Comparison of ENCODE assay signal across 5 worm cellular contexts in the genomic region with DNA sequence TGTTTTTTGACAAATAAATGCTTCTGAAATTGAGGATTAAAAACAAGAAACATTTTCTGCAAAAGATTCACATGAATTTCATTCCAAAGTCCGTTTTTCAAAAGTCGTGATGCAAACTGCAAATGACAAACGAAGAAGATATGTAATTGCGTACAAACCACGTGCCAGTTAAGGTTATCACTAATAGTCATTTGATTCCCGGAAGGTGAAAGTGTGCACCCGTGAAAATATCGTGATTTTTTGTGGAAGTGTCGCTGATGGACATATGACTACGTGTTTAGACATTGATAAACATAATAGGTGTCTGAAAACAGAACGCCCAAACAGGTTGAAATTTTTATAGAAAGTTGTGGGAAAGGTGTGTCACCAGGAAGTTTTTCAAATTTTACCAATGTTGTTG.
TF ChIP-seq lines count a peak whose summit lies in the region.

No protein-coding gene starts in this region.

TF ChIP-seq in whole organism, L1 larva, 84 proteins besides CTCF, POLR2A, EP300 and RAD21 (continues in another document):
- TF ChIP-seq egl-27 (tag; optimal IDR thresholded peaks at IDR 0.05; lab: Kevin White, UChicago) (no peak), xbp-1 (tag; optimal IDR thresholded peaks at IDR 0.05; lab: Kevin White, UChicago) (no peak), sup-37 (GFP tag; optimal IDR thresholded peaks at IDR 0.05; lab: Kevin White, UChicago) (no peak), alr-1 (tag; optimal IDR thresholded peaks at IDR 0.05; lab: Kevin White, UChicago; ENCODE audit: borderline replicate concordance) (no peak), ceh-88 (GFP tag; IDR thresholded peaks at IDR 0.05; lab: Robert Waterston, UW) (no peak), blmp-1 (tag; optimal IDR thresholded peaks at IDR 0.05; lab: Kevin White, UChicago) (peak; percentile 98), snpc-4 (tag; optimal IDR thresholded peaks at IDR 0.05; lab: Kevin White, UChicago) (no peak), nhr-85 (tag; lab: Kevin White, UChicago) (peak; percentile 94), nhr-76 (tag; optimal IDR thresholded peaks at IDR 0.05; lab: Kevin White, UChicago) (no peak), fos-1 (tag; optimal IDR thresholded peaks at IDR 0.05; lab: Kevin White, UChicago) (no peak), dsc-1 (tag; optimal IDR thresholded peaks at IDR 0.05; lab: Kevin White, UChicago) (no peak), mdl-1 (tag; optimal IDR thresholded peaks at IDR 0.05; lab: Kevin White, UChicago) (peak in 1 of 2 experiments; percentile 90), vab-15 (tag; optimal IDR thresholded peaks at IDR 0.05; lab: Kevin White, UChicago) (peak; percentile 29), lin-13 (GFP tag; optimal IDR thresholded peaks at IDR 0.05; lab: Kevin White, UChicago) (peak; percentile 3), lin-39 (tag; optimal IDR thresholded peaks at IDR 0.05; lab: Kevin White, UChicago) (no peak), isw-1 (GFP tag; IDR thresholded peaks at IDR 0.05; lab: Robert Waterston, UW) (no peak), unc-62 (GFP tag; optimal IDR thresholded peaks at IDR 0.05; lab: Kevin White, UChicago) (no peak), fkh-10 (GFP tag; optimal IDR thresholded peaks at IDR 0.05; lab: Kevin White, UChicago) (no peak)

TF ChIP-seq in whole organism, L2 larva, 48 proteins besides CTCF, POLR2A, EP300 and RAD21 (continues in another document):
- TF ChIP-seq dmd-4 (tag; optimal IDR thresholded peaks at IDR 0.05; lab: Kevin White, UChicago) (no peak), unc-62 (GFP tag; optimal IDR thresholded peaks at IDR 0.05; lab: Kevin White, UChicago) (no peak), nhr-11 (tag; optimal IDR thresholded peaks at IDR 0.05; lab: Kevin White, UChicago) (no peak), lin-11 (tag; optimal IDR thresholded peaks at IDR 0.05; lab: Kevin White, UChicago) (no peak), unc-39 (tag; optimal IDR thresholded peaks at IDR 0.05; lab: Kevin White, UChicago) (no peak), aly-2 (tag; optimal IDR thresholded peaks at IDR 0.05; lab: Kevin White, UChicago) (no peak), blmp-1 (tag; optimal IDR thresholded peaks at IDR 0.05; lab: Kevin White, UChicago; ENCODE audit: insufficient read depth) (peak; percentile 87), nhr-25 (tag; optimal IDR thresholded peaks at IDR 0.05; lab: Kevin White, UChicago) (no peak), zag-1 (tag; optimal IDR thresholded peaks at IDR 0.05; lab: Kevin White, UChicago) (no peak), nhr-23 (tag; optimal IDR thresholded peaks at IDR 0.05; lab: Kevin White, UChicago) (no peak), gmeb-1 (tag; optimal IDR thresholded peaks at IDR 0.05; lab: Kevin White, UChicago) (peak; percentile 64), nhr-237 (tag; optimal IDR thresholded peaks at IDR 0.05; lab: Kevin White, UChicago) (no peak), ceh-82 (tag; optimal IDR thresholded peaks at IDR 0.05; lab: Kevin White, UChicago) (no peak), egl-27 (tag; optimal IDR thresholded peaks at IDR 0.05; lab: Kevin White, UChicago) (no peak), lin-39 (tag; optimal IDR thresholded peaks at IDR 0.05; lab: Kevin White, UChicago) (no peak), ztf-4 (tag; optimal IDR thresholded peaks at IDR 0.05; lab: Kevin White, UChicago) (no peak), elt-3 (tag; optimal IDR thresholded peaks at IDR 0.05; lab: Kevin White, UChicago) (no peak), nhr-12 (tag; optimal IDR thresholded peaks at IDR 0.05; lab: Kevin White, UChicago) (no peak), ama-1 (optimal IDR thresholded peaks at IDR 0.05; lab: Kevin White, UChicago) (no peak)

TF ChIP-seq in whole organism, L3 larva, 47 proteins besides CTCF, POLR2A, EP300 and RAD21 (continues in another document):
- TF ChIP-seq ztf-4 (tag; optimal IDR thresholded peaks at IDR 0.05; lab: Kevin White, UChicago) = no peak
- peak; percentile 39 for TF ChIP-seq mml-1 (tag; optimal IDR thresholded peaks at IDR 0.05; lab: Kevin White, UChicago)
- peak; percentile 6 for TF ChIP-seq ceh-28 (tag; optimal IDR thresholded peaks at IDR 0.05; lab: Kevin White, UChicago)
- TF ChIP-seq sea-2 (GFP tag; optimal IDR thresholded peaks at IDR 0.05; lab: Kevin White, UChicago) = no peak
- TF ChIP-seq nhr-77 (tag; optimal IDR thresholded peaks at IDR 0.05; lab: Kevin White, UChicago) = no peak
- TF ChIP-seq pqm-1 (tag; optimal IDR thresholded peaks at IDR 0.05; lab: Kevin White, UChicago) = peak; percentile 78
- TF ChIP-seq ceh-82 (tag; optimal IDR thresholded peaks at IDR 0.05; lab: Kevin White, UChicago) = no peak
- peak; percentile 45 for TF ChIP-seq jun-1 (tag; optimal IDR thresholded peaks at IDR 0.05; lab: Kevin White, UChicago)
- peak; percentile 86 for TF ChIP-seq elt-2 (tag; optimal IDR thresholded peaks at IDR 0.05; lab: Kevin White, UChicago)
- no peak for TF ChIP-seq nhr-237 (tag; optimal IDR thresholded peaks at IDR 0.05; lab: Kevin White, UChicago)
- TF ChIP-seq nhr-76 (tag; optimal IDR thresholded peaks at IDR 0.05; lab: Kevin White, UChicago) = no peak
- TF ChIP-seq egl-27 (tag; optimal IDR thresholded peaks at IDR 0.05; lab: Kevin White, UChicago) = no peak
- peak; percentile 94 for TF ChIP-seq nhr-43 (tag; optimal IDR thresholded peaks at IDR 0.05; lab: Kevin White, UChicago; ENCODE audit: poor library complexity, severe bottlenecking)
- no peak for TF ChIP-seq skn-1 (tag; optimal IDR thresholded peaks at IDR 0.05; lab: Kevin White, UChicago)
- TF ChIP-seq snpc-4 (tag; optimal IDR thresholded peaks at IDR 0.05; lab: Kevin White, UChicago) = no peak
- no peak for TF ChIP-seq nfya-1 (tag; optimal IDR thresholded peaks at IDR 0.05; lab: Kevin White, UChicago; ENCODE audit: insufficient read depth)
- peak; percentile 25 for TF ChIP-seq tbx-2 (tag; optimal IDR thresholded peaks at IDR 0.05; lab: Kevin White, UChicago)
- no peak for TF ChIP-seq ama-1 (optimal IDR thresholded peaks at IDR 0.05; lab: Kevin White, UChicago)
- peak; percentile 89 for TF ChIP-seq nhr-23 (tag; optimal IDR thresholded peaks at IDR 0.05; lab: Kevin White, UChicago)

TF ChIP-seq in whole organism, L4 larva, 104 proteins besides CTCF, POLR2A, EP300 and RAD21 (continues in another document):
- no peak for TF ChIP-seq ceh-82 (tag; optimal IDR thresholded peaks at IDR 0.05; lab: Kevin White, UChicago)
- peak; percentile 76; the same call in 1 of the 2 replicates for TF ChIP-seq nhr-41 (GFP tag; IDR thresholded peaks at IDR 0.05; lab: Robert Waterston, UW)
- peak; percentile 33 for TF ChIP-seq dpl-1 (GFP tag; optimal IDR thresholded peaks at IDR 0.05; lab: Kevin White, UChicago)
- no peak for TF ChIP-seq spr-3 (GFP tag; optimal IDR thresholded peaks at IDR 0.05; lab: Kevin White, UChicago)
- TF ChIP-seq tra-1 (GFP tag; IDR thresholded peaks at IDR 0.05; lab: Robert Waterston, UW) = peak; percentile 91
- no peak for TF ChIP-seq ceh-28 (tag; optimal IDR thresholded peaks at IDR 0.05; lab: Kevin White, UChicago)
- TF ChIP-seq zfp-3 (GFP tag; conservative IDR thresholded peaks at IDR 0.05; lab: Robert Waterston, UW) = peak; percentile 64; the same call in 1 of the 2 replicates
- no peak for TF ChIP-seq ZK337.2 (GFP tag; IDR thresholded peaks at IDR 0.05; lab: Robert Waterston, UW)
- TF ChIP-seq saeg-2 (GFP tag; IDR thresholded peaks at IDR 0.05; lab: Robert Waterston, UW) = 0 out of 2 replicates have a peak, but pooled peaks have one; percentile 57
- peak in 1 of 2 experiments; percentile 79 for TF ChIP-seq mdl-1 (tag; optimal IDR thresholded peaks at IDR 0.05; lab: Kevin White, UChicago)
- peak; percentile 99 for TF ChIP-seq dmd-6 (GFP tag; IDR thresholded peaks at IDR 0.05; lab: Robert Waterston, UW)
- peak; percentile 96 for TF ChIP-seq hlh-11 (tag; optimal IDR thresholded peaks at IDR 0.05; lab: Kevin White, UChicago)
- peak; percentile 52 for TF ChIP-seq nhr-77 (tag; optimal IDR thresholded peaks at IDR 0.05; lab: Kevin White, UChicago)
- peak; percentile 74 for TF ChIP-seq nhr-28 (tag; optimal IDR thresholded peaks at IDR 0.05; lab: Kevin White, UChicago)
- TF ChIP-seq hlh-30 (tag; optimal IDR thresholded peaks at IDR 0.05; lab: Kevin White, UChicago; ENCODE audit: insufficient read depth) = peak; percentile 97
- TF ChIP-seq daf-16 (GFP tag; optimal IDR thresholded peaks at IDR 0.05; lab: Kevin White, UChicago) = peak in 1 of 2 experiments; percentile 47
- TF ChIP-seq daf-16 (tag; optimal IDR thresholded peaks at IDR 0.05; lab: Kevin White, UChicago) = peak; percentile 86
- peak; percentile 93 for TF ChIP-seq dve-1 (tag; optimal IDR thresholded peaks at IDR 0.05; lab: Kevin White, UChicago; ENCODE audit: insufficient read depth)
- peak; percentile 98 for TF ChIP-seq aha-1 (tag; lab: Kevin White, UChicago)

TF ChIP-seq in whole organism, young adult, 124 proteins besides CTCF, POLR2A, EP300 and RAD21 (continues in another document):
- TF ChIP-seq B0035.1 (tag; optimal IDR thresholded peaks at IDR 0.05; lab: Kevin White, UChicago) (no peak), mes-4 (tag; optimal IDR thresholded peaks at IDR 0.05; lab: Kevin White, UChicago) (no peak), die-1 (tag; optimal IDR thresholded peaks at IDR 0.05; lab: Kevin White, UChicago) (no peak), K11D2.4 (GFP tag; IDR thresholded peaks at IDR 0.05; lab: Robert Waterston, UW) (no peak), xnd-1 (tag; optimal IDR thresholded peaks at IDR 0.05; lab: Kevin White, UChicago) (no peak), athp-1 (tag; optimal IDR thresholded peaks at IDR 0.05; lab: Kevin White, UChicago) (no peak), mxl-1 (tag; optimal IDR thresholded peaks at IDR 0.05; lab: Kevin White, UChicago) (no peak), ceh-91 (GFP tag; IDR thresholded peaks at IDR 0.05; lab: Robert Waterston, UW) (no peak), madf-3 (GFP tag; IDR thresholded peaks at IDR 0.05; lab: Robert Waterston, UW) (no peak), egl-44 (GFP tag; IDR thresholded peaks at IDR 0.05; lab: Robert Waterston, UW) (peak; percentile 46; the same call in 1 of the 2 replicates), tlf-1 (GFP tag; optimal IDR thresholded peaks at IDR 0.05; lab: Kevin White, UChicago) (peak; percentile 61), F52B5.7 (tag; optimal IDR thresholded peaks at IDR 0.05; lab: Kevin White, UChicago) (no peak), efl-1 (GFP tag; optimal IDR thresholded peaks at IDR 0.05; lab: Kevin White, UChicago) (no peak), hlh-12 (tag; optimal IDR thresholded peaks at IDR 0.05; lab: Kevin White, UChicago) (no peak), nhr-27 (tag; optimal IDR thresholded peaks at IDR 0.05; lab: Kevin White, UChicago) (no peak), ztf-22 (GFP tag; optimal IDR thresholded peaks at IDR 0.05; lab: Kevin White, UChicago) (peak; percentile 28), tbx-9 (tag; optimal IDR thresholded peaks at IDR 0.05; lab: Kevin White, UChicago; ENCODE audit: borderline replicate concordance) (no peak), mcd-1 (GFP tag; IDR thresholded peaks at IDR 0.05; lab: Robert Waterston, UW) (no peak), ceh-27 (GFP tag; optimal IDR thresholded peaks at IDR 0.05; lab: Kevin White, UChicago) (no peak), F22D6.2 (tag; optimal IDR thresholded peaks at IDR 0.05; lab: Kevin White, UChicago) (peak; percentile 3), snpc-1.1 (tag; optimal IDR thresholded peaks at IDR 0.05; lab: Kevin White, UChicago; ENCODE audit: insufficient read depth) (no peak), pbrm-1 (GFP tag; IDR thresholded peaks at IDR 0.05; lab: Robert Waterston, UW) (0 out of 2 replicates have a peak, but pooled peaks have one; percentile 23)
